Fruit fly (Drosophila melanogaster) whole organism, embryonic: ENCODE results near the gene CG9360.
A peak's percentile ranks its signal among the peaks of the same experiment; 100 is the strongest.

Experiments
- Blimp-1 ChIP-seq: fragments of 200-800 bp; sonication (Bioruptor generic); optimal IDR thresholded peaks from 3 replicates; lab custom pipeline; 2018; ENCODE audit warnings: missing biosample characterization, missing genetic modification characterization, mild to moderate bottlenecking, moderate library complexity, missing genetic modification reagents
- CG10267 ChIP-seq: fragments of 200-800 bp; sonication (Bioruptor generic); optimal IDR thresholded peaks from 2 replicates; lab custom pipeline; 2018; ENCODE audit warnings: missing biosample characterization, mild to moderate bottlenecking, missing genetic modification characterization, moderate library complexity
- CG11456 ChIP-seq: fragments of 200-800 bp; sonication (Bioruptor generic); IDR thresholded peaks from 3 replicates; pipeline ENCODE4 v1.3.6; 2022; ENCODE audit warnings: missing biosample characterization, missing genetic modification characterization
- CG12391 ChIP-seq: fragments of 200-800 bp; sonication (Bioruptor generic); optimal IDR thresholded peaks from 3 replicates; lab custom pipeline; 2018; ENCODE audit warnings: missing biosample characterization, mild to moderate bottlenecking, missing genetic modification characterization, moderate library complexity
- CG14441 ChIP-seq: fragments of 200-800 bp; sonication (Bioruptor generic); IDR thresholded peaks from 2 replicates; pipeline ENCODE4 v1.3.6; 2022; ENCODE audit warnings: missing biosample characterization, missing genetic modification characterization
- CG15073 ChIP-seq: fragments of 200-800 bp; sonication (Bioruptor generic); optimal IDR thresholded peaks from 2 replicates; lab custom pipeline; 2016; ENCODE audit warnings: missing biosample characterization, missing genetic modification characterization
- CG16779 ChIP-seq: fragments of 200-800 bp; sonication (Bioruptor generic); IDR thresholded peaks from 2 replicates; pipeline ENCODE4 v1.3.6; 2022; ENCODE audit warnings: missing biosample characterization, missing genetic modification characterization
- CG18476 ChIP-seq: fragments of 200-800 bp; sonication (Bioruptor generic); optimal IDR thresholded peaks from 2 replicates; lab custom pipeline; 2016; ENCODE audit warnings: missing biosample characterization, mild to moderate bottlenecking, missing genetic modification characterization
- CG18619 ChIP-seq: fragments of 200-800 bp; sonication (Bioruptor generic); optimal IDR thresholded peaks from 3 replicates; lab custom pipeline; 2017; ENCODE audit warnings: missing biosample characterization, mild to moderate bottlenecking, missing genetic modification characterization
- CG4282 ChIP-seq: fragments of 200-800 bp; sonication (Bioruptor generic); optimal IDR thresholded peaks from 2 replicates; lab custom pipeline; 2016; ENCODE audit warnings: missing biosample characterization, missing genetic modification characterization
- CG4617 ChIP-seq: fragments of 200-800 bp; sonication (Bioruptor generic); optimal IDR thresholded peaks from 3 replicates; lab custom pipeline; 2016; ENCODE audit warnings: missing biosample characterization, missing genetic modification characterization, borderline replicate concordance
- CG5180 ChIP-seq: fragments of 200-800 bp; sonication (Bioruptor generic); optimal IDR thresholded peaks from 3 replicates; lab custom pipeline; 2017; ENCODE audit warnings: missing biosample characterization, missing genetic modification characterization, mild to moderate bottlenecking, moderate library complexity, missing genetic modification reagents
- CG7271 ChIP-seq: fragments of 200-800 bp; sonication (Bioruptor generic); optimal IDR thresholded peaks from 2 replicates; lab custom pipeline; 2018; ENCODE audit warnings: missing biosample characterization, mild to moderate bottlenecking, missing genetic modification characterization, moderate library complexity
- CG8281 ChIP-seq: fragments of 200-800 bp; sonication (Bioruptor generic); optimal IDR thresholded peaks from 2 replicates; lab custom pipeline; 2018; ENCODE audit warnings: missing biosample characterization, mild to moderate bottlenecking, missing genetic modification characterization, moderate library complexity
- CG9932 ChIP-seq: fragments of 200-800 bp; sonication (Bioruptor generic); IDR thresholded peaks from 2 replicates; pipeline ENCODE4 v1.3.6; 2022; ENCODE audit warnings: missing biosample characterization, missing genetic modification characterization
- CoRest ChIP-seq: fragments of 200-800 bp; sonication (Bioruptor generic); optimal IDR thresholded peaks from 3 replicates; lab custom pipeline; 2018; ENCODE audit warnings: missing biosample characterization, mild to moderate bottlenecking, missing genetic modification characterization, moderate library complexity
- Dp ChIP-seq: fragments of 200-800 bp; sonication (Bioruptor generic); optimal IDR thresholded peaks from 2 replicates; lab custom pipeline; 2018; ENCODE audit warnings: missing biosample characterization, mild to moderate bottlenecking, missing genetic modification characterization, moderate library complexity
- E2f1 ChIP-seq: fragments of 200-800 bp; sonication (Bioruptor generic); IDR thresholded peaks from 2 replicates; pipeline ENCODE4 v1.3.6; 2022; ENCODE audit warnings: missing biosample characterization, missing genetic modification characterization
- E2f2 ChIP-seq: fragments of 200-800 bp; sonication (Bioruptor generic); IDR thresholded peaks from 2 replicates; pipeline ENCODE4 v1.3.6; 2022; ENCODE audit warnings: missing biosample characterization, missing genetic modification characterization
- Gsc ChIP-seq: fragments of 200-800 bp; sonication (Bioruptor generic); IDR thresholded peaks from 2 replicates; pipeline ENCODE4 v1.3.6; 2022; ENCODE audit warnings: missing biosample characterization, missing genetic modification characterization
- Gug ChIP-seq: fragments of 200-800 bp; sonication (Bioruptor generic); IDR thresholded peaks from 4 replicates; pipeline ENCODE4 v1.3.6; 2022; ENCODE audit warnings: missing biosample characterization, missing genetic modification characterization
- Hand ChIP-seq: fragments of 200-800 bp; sonication (Bioruptor generic); optimal IDR thresholded peaks from 2 replicates; lab custom pipeline; 2017; ENCODE audit warnings: mild to moderate bottlenecking, missing biosample characterization, missing genetic modification reagents, missing genetic modification characterization
- Hr78 ChIP-seq, 2 experiments: fragments of 200-800 bp in 1 of 2; fragments of >200 bp in 1 of 2; sonication (Bioruptor generic) in 1 of 2; optimal IDR thresholded peaks; 2 replicates each; lab custom pipeline; 2017 to 2019; ENCODE audit warnings: missing biosample characterization in 2 of 2, missing genetic modification characterization in 2 of 2, mild to moderate bottlenecking in 1 of 2, moderate library complexity in 1 of 2
- Mrtf ChIP-seq: fragments of 200-800 bp; sonication (Bioruptor generic); IDR thresholded peaks from 3 replicates; pipeline ENCODE4 v1.3.6; 2022; ENCODE audit warnings: missing biosample characterization, missing genetic modification characterization
- Sox100B ChIP-seq: fragments of 200-800 bp; sonication (Bioruptor generic); optimal IDR thresholded peaks from 3 replicates; lab custom pipeline; 2018; ENCODE audit warnings: missing biosample characterization, mild to moderate bottlenecking, missing genetic modification characterization
- Ssrp ChIP-seq: fragments of 200-800 bp; sonication (Bioruptor generic); optimal IDR thresholded peaks from 2 replicates; lab custom pipeline; 2018; ENCODE audit warnings: missing biosample characterization, mild to moderate bottlenecking, missing genetic modification characterization, moderate library complexity
- ato ChIP-seq: fragments of 200-800 bp; sonication (Bioruptor generic); IDR thresholded peaks from 2 replicates; pipeline ENCODE4 v1.3.6; 2022; ENCODE audit warnings: missing biosample characterization, missing genetic modification characterization; ENCODE audit not compliant: partially characterized antibody
- caup ChIP-seq: fragments of 200-800 bp; sonication (Bioruptor generic); optimal IDR thresholded peaks from 3 replicates; lab custom pipeline; 2017; ENCODE audit warnings: missing biosample characterization, mild to moderate bottlenecking, missing genetic modification characterization, moderate library complexity; ENCODE audit not compliant: severe bottlenecking
- corto ChIP-seq: fragments of 200-800 bp; sonication (Bioruptor generic); optimal IDR thresholded peaks from 2 replicates; lab custom pipeline; 2016; ENCODE audit warnings: missing biosample characterization, mild to moderate bottlenecking, missing genetic modification characterization, moderate library complexity
- danr ChIP-seq: fragments of 200-800 bp; sonication (Bioruptor generic); IDR thresholded peaks from 2 replicates; pipeline ENCODE4 v1.3.6; 2022; ENCODE audit warnings: missing biosample characterization, missing genetic modification characterization
- disco-r ChIP-seq: fragments of 200-800 bp; sonication (Bioruptor generic); optimal IDR thresholded peaks from 2 replicates; lab custom pipeline; 2016; ENCODE audit warnings: missing biosample characterization, missing genetic modification characterization
- gce ChIP-seq: fragments of 200-800 bp; sonication (Bioruptor generic); IDR thresholded peaks from 3 replicates; pipeline ENCODE4 v1.3.6; 2022; ENCODE audit warnings: missing biosample characterization, missing genetic modification characterization
- grau ChIP-seq: fragments of 200-800 bp; optimal IDR thresholded peaks from 3 replicates; lab custom pipeline; 2019; ENCODE audit warnings: missing biosample characterization, mild to moderate bottlenecking, missing genetic modification characterization, moderate library complexity
- h ChIP-seq: fragments of >200 bp; optimal IDR thresholded peaks from 2 replicates; lab custom pipeline; 2017
- ken ChIP-seq: fragments of 200-800 bp; sonication (Bioruptor generic); IDR thresholded peaks from 3 replicates; pipeline ENCODE4 v1.3.6; 2022; ENCODE audit warnings: missing biosample characterization, missing genetic modification characterization
- kni ChIP-seq: fragments of 200-800 bp; sonication (Bioruptor generic); optimal IDR thresholded peaks from 3 replicates; lab custom pipeline; 2017; ENCODE audit warnings: mild to moderate bottlenecking, missing biosample characterization, missing genetic modification reagents, missing genetic modification characterization
- lbe ChIP-seq: fragments of 200-800 bp; sonication (Bioruptor generic); optimal IDR thresholded peaks from 2 replicates; lab custom pipeline; 2016; ENCODE audit warnings: missing biosample characterization, mild to moderate bottlenecking, missing genetic modification characterization
- p53 ChIP-seq: fragments of 200-800 bp; sonication (Bioruptor generic); optimal IDR thresholded peaks from 2 replicates; lab custom pipeline; 2016; ENCODE audit warnings: missing biosample characterization, missing genetic modification characterization
- pb ChIP-seq: fragments of 200-800 bp; sonication (Bioruptor generic); optimal IDR thresholded peaks from 3 replicates; lab custom pipeline; 2016; ENCODE audit warnings: missing biosample characterization, missing genetic modification characterization
- phol ChIP-seq: fragments of 200-800 bp; sonication (Bioruptor generic); optimal IDR thresholded peaks from 3 replicates; lab custom pipeline; 2018; ENCODE audit warnings: missing biosample characterization, mild to moderate bottlenecking, missing genetic modification characterization, moderate library complexity
- sc ChIP-seq, 3 experiments: fragments of >200 bp in 2 of 3; fragments of 200-800 bp in 1 of 3; sonication (Bioruptor generic) in 1 of 3; optimal IDR thresholded peaks; 2 replicates in 2 of 3; 3 replicates in 1 of 3; lab custom pipeline; 2017; ENCODE audit warnings: mild to moderate bottlenecking in 1 of 3, missing biosample characterization in 1 of 3, missing genetic modification characterization in 1 of 3, missing genetic modification reagents in 1 of 3
- sens-2 ChIP-seq: fragments of 200-800 bp; sonication (Bioruptor generic); IDR thresholded peaks from 2 replicates; pipeline ENCODE4 v1.3.6; 2022; ENCODE audit warnings: missing biosample characterization, missing genetic modification characterization
- shn ChIP-seq: fragments of 200-800 bp; sonication (Bioruptor generic); optimal IDR thresholded peaks from 3 replicates; lab custom pipeline; 2016; ENCODE audit warnings: missing biosample characterization, missing genetic modification characterization
- tgo ChIP-seq: fragments of 200-800 bp; sonication (Bioruptor generic); IDR thresholded peaks from 3 replicates; pipeline ENCODE4 v1.3.6; 2022; ENCODE audit warnings: missing biosample characterization, missing genetic modification characterization
- toy ChIP-seq: fragments of 200-800 bp; sonication (Bioruptor generic); IDR thresholded peaks from 2 replicates; pipeline ENCODE4 v1.3.6; 2022; ENCODE audit warnings: missing biosample characterization, missing genetic modification characterization
- tup ChIP-seq: fragments of 200-800 bp; sonication (Bioruptor generic); optimal IDR thresholded peaks from 2 replicates; lab custom pipeline; 2016; ENCODE audit warnings: missing biosample characterization, mild to moderate bottlenecking, missing genetic modification characterization, moderate library complexity
- tx ChIP-seq: fragments of 200-800 bp; sonication (Bioruptor generic); optimal IDR thresholded peaks from 2 replicates; lab custom pipeline; 2016; ENCODE audit warnings: missing biosample characterization, missing genetic modification characterization

Gene CG9360

dm6 chrX:11715937-11716730 is 48.3 kb downstream of the CG9360 start (continued):
- TF ChIP-seq kni (no peak), CG11456 (GFP tag; lab: Robert Waterston, UW) (peak; percentile 68), CG8281 (peak; percentile 70), ato (GFP tag; lab: Robert Waterston, UW) (peak; percentile 34; the same call in 1 of the 2 replicates), Hr78 (GFP tag; optimal IDR thresholded peaks at IDR 0.05; lab: Kevin White, UChicago) (peak in 1 of 2 experiments; percentile 57), p53 (peak; percentile 35), CG4282 (GFP tag; lab: Kevin White, UChicago) (peak; percentile 43), Hand (GFP tag; lab: Kevin White, UChicago) (peak; percentile 76), disco-r (GFP tag; lab: Kevin White, UChicago) (peak; percentile 82), CG4617 (GFP tag; lab: Kevin White, UChicago) (no peak), sens-2 (GFP tag; lab: Robert Waterston, UW) (peak; percentile 34; the same call in 1 of the 2 replicates), CG10267 (tag; lab: Kevin White, UChicago) (peak; percentile 81), CG16779 (GFP tag; lab: Robert Waterston, UW) (0 out of 2 replicates have a peak, but pooled peaks have one; percentile 3), sc (optimal IDR thresholded peaks at IDR 0.05; lab: Kevin White, UChicago) (no peak), sc (GFP tag; optimal IDR thresholded peaks at IDR 0.05; lab: Kevin White, UChicago) (peak; percentile 85), CG18619 (peak; percentile 89), danr (GFP tag; lab: Robert Waterston, UW) (peak; percentile 82), tgo (GFP tag; lab: Robert Waterston, UW) (peak; percentile 76), phol (peak; percentile 93), h (lab: Kevin White, UChicago) (no peak), Sox100B (GFP tag; lab: Kevin White, UChicago) (peak; percentile 89), tup (GFP tag; lab: Kevin White, UChicago) (peak; percentile 48), lbe (GFP tag; lab: Kevin White, UChicago) (peak; percentile 82), grau (tag; lab: Kevin White, UChicago) (peak; percentile 92), corto (GFP tag; lab: Kevin White, UChicago) (peak; percentile 70), toy (GFP tag; lab: Robert Waterston, UW) (peak; percentile 51; the same call in 1 of the 2 replicates), Mrtf (GFP tag; lab: Robert Waterston, UW) (peak; percentile 81), shn (GFP tag; lab: Kevin White, UChicago) (peak; percentile 84), ken (peak; percentile 74), CG9932 (GFP tag; lab: Robert Waterston, UW) (peak; percentile 70), CoRest (tag; lab: Kevin White, UChicago) (peak; percentile 94), caup (peak; percentile 86), Dp (GFP tag; lab: Kevin White, UChicago) (no peak), CG7271 (tag; lab: Kevin White, UChicago) (peak; percentile 23), gce (GFP tag; lab: Robert Waterston, UW) (0 out of 3 replicates have a peak, but pooled peaks have one; percentile 57), Gsc (GFP tag; lab: Robert Waterston, UW) (peak; percentile 65), CG12391 (tag; lab: Kevin White, UChicago) (peak; percentile 89), E2f2 (peak; percentile 55; the same call in 1 of the 2 replicates), tx (GFP tag; lab: Kevin White, UChicago) (peak; percentile 78), Blimp-1 (GFP tag; lab: Kevin White, UChicago) (peak; percentile 81), CG14441 (peak; percentile 71), E2f1 (GFP tag; lab: Robert Waterston, UW) (peak; percentile 63), pb (GFP tag; lab: Kevin White, UChicago) (peak; percentile 81), CG18476 (GFP tag; lab: Kevin White, UChicago) (peak; percentile 85), Ssrp (tag; lab: Kevin White, UChicago) (peak; percentile 88), Gug (GFP tag; lab: Robert Waterston, UW) (peak; percentile 64; the same call in 3 of the 4 replicates), CG15073 (peak; percentile 23), CG5180 (GFP tag; lab: Kevin White, UChicago) (peak; percentile 72)
